Fruit fly (Drosophila melanogaster): Measurements from ENCODE around the gene Cpr72Ec.

Gene Cpr72Ec

dm6 chr3L:16408609-16409439, 41.7 kb upstream of the Cpr72Ec start (continued):
- TF ChIP-seq nom (GFP tag; optimal IDR thresholded peaks at IDR 0.05), result peak; percentile 57
- no peak for TF ChIP-seq CG16813 (GFP tag; IDR thresholded peaks at IDR 0.05; ENCODE audit: partially characterized antibody)
- TF ChIP-seq rib (GFP tag; IDR thresholded peaks at IDR 0.05), result 0 out of 2 replicates have a peak, but pooled peaks have one; percentile 10
- TF ChIP-seq maf-S (GFP tag; optimal IDR thresholded peaks at IDR 0.05), result no peak
- TF ChIP-seq CG3995 (GFP tag; optimal IDR thresholded peaks at IDR 0.05), result no peak
- TF ChIP-seq gem (tag; optimal IDR thresholded peaks at IDR 0.05), result peak; percentile 28
- TF ChIP-seq CG7271 (tag; optimal IDR thresholded peaks at IDR 0.05), result no peak
- TF ChIP-seq chn (GFP tag; optimal IDR thresholded peaks at IDR 0.05), result peak; percentile 24
- TF ChIP-seq dm (GFP tag; optimal IDR thresholded peaks at IDR 0.05), result peak; percentile 37
- TF ChIP-seq bigmax (GFP tag; optimal IDR thresholded peaks at IDR 0.05), result no peak
- TF ChIP-seq CG15514 (GFP tag; optimal IDR thresholded peaks at IDR 0.05), result no peak
- TF ChIP-seq CG5953 (GFP tag; IDR thresholded peaks at IDR 0.05), result no peak
- TF ChIP-seq CG7745 (tag; optimal IDR thresholded peaks at IDR 0.05), result peak; percentile 78
- peak; percentile 52 for TF ChIP-seq Vsx1 (GFP tag; optimal IDR thresholded peaks at IDR 0.05)
- TF ChIP-seq gfzf (GFP tag; optimal IDR thresholded peaks at IDR 0.05), result no peak
- TF ChIP-seq CG10366 (GFP tag; IDR thresholded peaks at IDR 0.05), result no peak
- no peak for TF ChIP-seq mirr (GFP tag; optimal IDR thresholded peaks at IDR 0.05)
- no peak for TF ChIP-seq Hr78 (GFP tag; optimal IDR thresholded peaks at IDR 0.05)
- TF ChIP-seq Abd-B (GFP tag; optimal IDR thresholded peaks at IDR 0.05), result no peak
- TF ChIP-seq nau (GFP tag; optimal IDR thresholded peaks at IDR 0.05), result no peak
- TF ChIP-seq Mes4 (GFP tag; optimal IDR thresholded peaks at IDR 0.05), result peak; percentile 46
- TF ChIP-seq gce (GFP tag; IDR thresholded peaks at IDR 0.05), result 0 out of 3 replicates have a peak, but pooled peaks have one; percentile 17
- TF ChIP-seq ro (GFP tag; IDR thresholded peaks at IDR 0.05), result no peak
- no peak for TF ChIP-seq odd (GFP tag; optimal IDR thresholded peaks at IDR 0.05)
- TF ChIP-seq dan (GFP tag; IDR thresholded peaks at IDR 0.05), result no peak
- TF ChIP-seq Drgx (GFP tag; IDR thresholded peaks at IDR 0.05), result peak; percentile 60
- no peak for TF ChIP-seq CG12744 (GFP tag; optimal IDR thresholded peaks at IDR 0.05)
- TF ChIP-seq Trl (optimal IDR thresholded peaks at IDR 0.05), result peak; percentile 58 to 63
- TF ChIP-seq Trl (GFP tag; optimal IDR thresholded peaks at IDR 0.05), result peak; percentile 27
- TF ChIP-seq ci (GFP tag; IDR thresholded peaks at IDR 0.05), result peak; percentile 53; the same call in 1 of the 3 replicates
- TF ChIP-seq CG10565 (GFP tag; optimal IDR thresholded peaks at IDR 0.05), result no peak
- TF ChIP-seq CG43689 (GFP tag; IDR thresholded peaks at IDR 0.05), result no peak
- no peak for TF ChIP-seq ems (GFP tag; optimal IDR thresholded peaks at IDR 0.05)
- TF ChIP-seq Awh (GFP tag; IDR thresholded peaks at IDR 0.05), result peak; percentile 48; the same call in 1 of the 2 replicates
- TF ChIP-seq zen (tag; optimal IDR thresholded peaks at IDR 0.05), result peak; percentile 37
- no peak for TF ChIP-seq Hr39 (optimal IDR thresholded peaks at IDR 0.05)
- TF ChIP-seq Bdp1 (GFP tag; optimal IDR thresholded peaks at IDR 0.05), result peak; percentile 33
- no peak for TF ChIP-seq CG2129 (GFP tag; IDR thresholded peaks at IDR 0.05; ENCODE audit: partially characterized antibody)
- no peak for TF ChIP-seq CG7357 (GFP tag; IDR thresholded peaks at IDR 0.05)
- peak; percentile 10 for TF ChIP-seq cato (GFP tag; optimal IDR thresholded peaks at IDR 0.05; ENCODE audit: borderline replicate concordance)
- TF ChIP-seq hth (optimal IDR thresholded peaks at IDR 0.05), result no peak
- peak; percentile 60 for TF ChIP-seq gsb-n (tag; optimal IDR thresholded peaks at IDR 0.05)
- TF ChIP-seq HLH4C (GFP tag; IDR thresholded peaks at IDR 0.05; ENCODE audit: partially characterized antibody), result no peak
- TF ChIP-seq Dp (GFP tag; optimal IDR thresholded peaks at IDR 0.05), result peak; percentile 57
- TF ChIP-seq ash1 (GFP tag; optimal IDR thresholded peaks at IDR 0.05), result no peak
- TF ChIP-seq CG7963 (GFP tag; IDR thresholded peaks at IDR 0.05; ENCODE audit: partially characterized antibody), result no peak
- peak; percentile 0 for TF ChIP-seq stwl (tag; optimal IDR thresholded peaks at IDR 0.05)
- TF ChIP-seq PHDP (tag; optimal IDR thresholded peaks at IDR 0.05), result no peak
- no peak for TF ChIP-seq Chrac-16 (GFP tag; optimal IDR thresholded peaks at IDR 0.05)
